Fruit fly (Drosophila melanogaster): ENCODE results near the gene CG46025.

CG46025 gene

dm6 chr2L:7756835-7757234, 2.9 kb downstream of the CG46025 start (continued):
- TF ChIP-seq CG3163 (GFP tag; optimal IDR thresholded peaks at IDR 0.05), result no peak
- TF ChIP-seq grn (GFP tag; optimal IDR thresholded peaks at IDR 0.05), result no peak
- TF ChIP-seq odd (GFP tag; optimal IDR thresholded peaks at IDR 0.05), result no peak
- no peak for TF ChIP-seq Myb (GFP tag; optimal IDR thresholded peaks at IDR 0.05)
- no peak for TF ChIP-seq CG9609 (GFP tag; optimal IDR thresholded peaks at IDR 0.05)
- TF ChIP-seq tio (GFP tag; optimal IDR thresholded peaks at IDR 0.05), result peak; percentile 26
- TF ChIP-seq insv (GFP tag; optimal IDR thresholded peaks at IDR 0.05), result no peak
- TF ChIP-seq Med (GFP tag), result no peak
- TF ChIP-seq yki (optimal IDR thresholded peaks at IDR 0.05), result no peak
- no peak for TF ChIP-seq lbe (GFP tag; optimal IDR thresholded peaks at IDR 0.05)
- TF ChIP-seq CG12659 (GFP tag; optimal IDR thresholded peaks at IDR 0.05), result no peak
- no peak for TF ChIP-seq tin (GFP tag; optimal IDR thresholded peaks at IDR 0.05)
- TF ChIP-seq CG14050 (GFP tag; IDR thresholded peaks at IDR 0.05), result peak; percentile 9; the same call in 1 of the 3 replicates
- no peak for TF ChIP-seq HLHmδ (GFP tag; optimal IDR thresholded peaks at IDR 0.05)
- TF ChIP-seq Meics (GFP tag; optimal IDR thresholded peaks at IDR 0.05), result peak; percentile 6
- no peak for TF ChIP-seq CG3995 (GFP tag; optimal IDR thresholded peaks at IDR 0.05)
- TF ChIP-seq NFAT (GFP tag; IDR thresholded peaks at IDR 0.05), result no peak
- peak; percentile 22; the same call in 1 of the 2 replicates for TF ChIP-seq E2f1 (GFP tag; IDR thresholded peaks at IDR 0.05)
- TF ChIP-seq HLH4C (GFP tag; IDR thresholded peaks at IDR 0.05; ENCODE audit: partially characterized antibody), result no peak
- no peak for TF ChIP-seq CG3838 (GFP tag; optimal IDR thresholded peaks at IDR 0.05)
- TF ChIP-seq CG9876 (GFP tag; optimal IDR thresholded peaks at IDR 0.05), result no peak
- 0 out of 3 replicates have a peak, but pooled peaks have one; percentile 10 for TF ChIP-seq CG3726 (GFP tag; IDR thresholded peaks at IDR 0.05)
- no peak for TF ChIP-seq hth (optimal IDR thresholded peaks at IDR 0.05)
- TF ChIP-seq MTF-1 (GFP tag; optimal IDR thresholded peaks at IDR 0.05; ENCODE audit: borderline replicate concordance), result no peak
- TF ChIP-seq CG14860 (GFP tag; IDR thresholded peaks at IDR 0.05; ENCODE audit: partially characterized antibody), result no peak
- TF ChIP-seq disco-r (GFP tag; optimal IDR thresholded peaks at IDR 0.05), result no peak
- TF ChIP-seq tup (GFP tag; optimal IDR thresholded peaks at IDR 0.05), result no peak
- TF ChIP-seq H2.0 (GFP tag; IDR thresholded peaks at IDR 0.05), result peak; percentile 34; the same call in 1 of the 2 replicates
- no peak for TF ChIP-seq CG8290 (GFP tag; optimal IDR thresholded peaks at IDR 0.05)
- TF ChIP-seq CG8290 (tag; optimal IDR thresholded peaks at IDR 0.05), result no peak
- TF ChIP-seq B-H2 (GFP tag; optimal IDR thresholded peaks at IDR 0.05), result no peak
- TF ChIP-seq Nf-YA (GFP tag; IDR thresholded peaks at IDR 0.05), result no peak
- TF ChIP-seq salm (tag; optimal IDR thresholded peaks at IDR 0.05), result no peak
- TF ChIP-seq D19B (GFP tag; optimal IDR thresholded peaks at IDR 0.05), result no peak
- no peak for TF ChIP-seq CG7372 (GFP tag; IDR thresholded peaks at IDR 0.05)
- no peak for TF ChIP-seq fru (optimal IDR thresholded peaks at IDR 0.05)
- TF ChIP-seq pum (GFP tag; optimal IDR thresholded peaks at IDR 0.05), result no peak
- TF ChIP-seq CG12236 (GFP tag; optimal IDR thresholded peaks at IDR 0.05), result no peak
- TF ChIP-seq gsb (GFP tag; IDR thresholded peaks at IDR 0.05), result no peak
- TF ChIP-seq ftz-f1 (GFP tag; optimal IDR thresholded peaks at IDR 0.05), result no peak
- TF ChIP-seq otp (GFP tag; IDR thresholded peaks at IDR 0.05), result no peak
- TF ChIP-seq GATAe (GFP tag; conservative IDR thresholded peaks at IDR 0.05), result no peak
- no peak for TF ChIP-seq ap (GFP tag; IDR thresholded peaks at IDR 0.05)
- no peak for TF ChIP-seq grau (tag; optimal IDR thresholded peaks at IDR 0.05)

- TF ChIP-seq Deaf1 (tag; optimal IDR thresholded peaks at IDR 0.05), result peak; percentile 90
- TF ChIP-seq Ets65A (GFP tag), result peak; percentile 23
- TF ChIP-seq Med (GFP tag), result no peak
- peak; percentile 83 for TF ChIP-seq scrt (GFP tag; optimal IDR thresholded peaks at IDR 0.05)
Observed at dm6 chr2L:7767328-7767727, 13.4 kb downstream of the CG46025 start, which contains the start of gene CG7191. Gene CG7191 (plus strand): TSS chr2L:7767628.

Measured in whole organism, embryonic.